Worm (Caenorhabditis elegans) whole organism, L4/young adult: Measurements from ENCODE around the gene zfp-2.

Experiments
- W03F9.2 ChIP-seq: fragments of 150-350 bp; optimal IDR thresholded peaks from 2 replicates; lab custom pipeline; 2014; ENCODE audit warnings: missing biosample characterization, missing genetic modification characterization
- dao-5 ChIP-seq: sonication (generic microtip); optimal IDR thresholded peaks from 2 replicates; lab custom pipeline; 2016; ENCODE audit warnings: missing genotype, missing genetic modification characterization, moderate library complexity, missing compliant biosample characterization
- him-1 ChIP-seq: sonication (generic microtip); optimal IDR thresholded peaks from 2 replicates; lab custom pipeline; 2016; ENCODE audit warnings: missing genotype, missing genetic modification reagents, missing genetic modification characterization, missing compliant biosample characterization

ce11 chrII:9601679-9602078, 44.2 kb downstream of the zfp-2 start:
- no peak for TF ChIP-seq him-1
- TF ChIP-seq dao-5 (tag; lab: Kevin White, UChicago), result no peak
- TF ChIP-seq W03F9.2 (tag; lab: Kevin White, UChicago), result no peak
